Fruit fly (Drosophila melanogaster) S2 (cell line): ENCODE measurements around the gene jar.

Experiments
- CG8478 ChIP-seq: fragments of >200 bp; optimal IDR thresholded peaks from 2 replicates; lab custom pipeline; 2018
- CTCF ChIP-seq, 2 experiments: fragments of >200 bp; optimal IDR thresholded peaks; 2 replicates each; lab custom pipeline; 2018

Gene jar

dm6 chr3R:24218565-24218964, 52.5 kb downstream of the jar start, which contains the start of gene CG17786:
Gene CG17786, minus strand, starts transcription at chr3R:24218718.
- TF ChIP-seq CTCF (optimal IDR thresholded peaks at IDR 0.05; lab: Kevin White, UChicago), result no peak
- no peak for TF ChIP-seq CG8478 (lab: Kevin White, UChicago)

dm6 chr3R:24216017-24216416, 55.0 kb downstream of the jar start:
- TF ChIP-seq CG8478 (lab: Kevin White, UChicago), result no peak
- TF ChIP-seq CTCF (optimal IDR thresholded peaks at IDR 0.05; lab: Kevin White, UChicago), result no peak

- TF ChIP-seq CTCF (optimal IDR thresholded peaks at IDR 0.05; lab: Kevin White, UChicago), result no peak
- no peak for TF ChIP-seq CG8478 (lab: Kevin White, UChicago)
Observed at dm6 chr3R:24213644-24214043, 57.4 kb downstream of the jar start.

dm6 chr3R:24206341-24207114, 64.5 kb downstream of the jar start:
- TF ChIP-seq CG8478 (lab: Kevin White, UChicago) (no peak), CTCF (optimal IDR thresholded peaks at IDR 0.05; lab: Kevin White, UChicago) (no peak)

- TF ChIP-seq CTCF (optimal IDR thresholded peaks at IDR 0.05; lab: Kevin White, UChicago), result no peak
- TF ChIP-seq CG8478 (lab: Kevin White, UChicago), result no peak
Observed at dm6 chr3R:24205935-24206334, 65.1 kb downstream of the jar start.

- TF ChIP-seq CG8478 (lab: Kevin White, UChicago) (no peak), CTCF (optimal IDR thresholded peaks at IDR 0.05; lab: Kevin White, UChicago) (no peak)
Observed at dm6 chr3R:24205234-24205894, 65.7 kb downstream of the jar start.

- TF ChIP-seq CG8478 (lab: Kevin White, UChicago) (no peak), CTCF (optimal IDR thresholded peaks at IDR 0.05; lab: Kevin White, UChicago) (no peak)
Observed at dm6 chr3R:24204022-24204421, 67.0 kb downstream of the jar start.

- TF ChIP-seq CG8478 (lab: Kevin White, UChicago) (no peak), CTCF (optimal IDR thresholded peaks at IDR 0.05; lab: Kevin White, UChicago) (no peak)
Observed at dm6 chr3R:24203426-24203825, 67.6 kb downstream of the jar start.
